Fruit fly (Drosophila melanogaster): Measurements from ENCODE around the gene ringer.

dm6 chr3L:16330740-16331139 lies 28.5 kb downstream of the ringer start, which contains the start of gene CG33060:
- no peak for TF ChIP-seq CG31365 (tag; optimal IDR thresholded peaks at IDR 0.05)
- no peak for TF ChIP-seq bcd (GFP tag; optimal IDR thresholded peaks at IDR 0.05)

All from whole organism, embryonic.